Worm (Caenorhabditis elegans) whole organism, L3 larva: ENCODE data around the gene F58A4.6.

Source experiments
- ama-1 ChIP-seq: fragments of 150-350 bp; optimal IDR thresholded peaks from 2 replicates; lab custom pipeline; 2018
- ceh-9 ChIP-seq: sonication (generic microtip); optimal IDR thresholded peaks from 2 replicates; lab custom pipeline; 2018; ENCODE audit warnings: missing biosample characterization, missing genetic modification characterization
- daf-12 ChIP-seq: fragments of 150-350 bp; optimal IDR thresholded peaks from 2 replicates; lab custom pipeline; 2014; ENCODE audit warnings: missing biosample characterization, missing genetic modification reagents, missing genetic modification characterization
- elt-1 ChIP-seq: fragments of 150-350 bp; optimal IDR thresholded peaks from 2 replicates; lab custom pipeline; 2014; ENCODE audit warnings: missing biosample characterization, missing genetic modification characterization
- fkh-10 ChIP-seq: sonication (generic microtip); optimal IDR thresholded peaks from 2 replicates; lab custom pipeline; 2017; ENCODE audit warnings: missing biosample characterization, missing genetic modification reagents, missing genetic modification characterization
- lin-15B ChIP-seq: fragments of 150-350 bp; optimal IDR thresholded peaks from 2 replicates; lab custom pipeline; 2014; ENCODE audit warnings: missing biosample characterization, missing genetic modification characterization
- nhr-11 ChIP-seq: fragments of 150-350 bp; optimal IDR thresholded peaks from 2 replicates; lab custom pipeline; 2014; ENCODE audit warnings: missing biosample characterization, missing genetic modification characterization
- pha-4 ChIP-seq: fragments of 150-350 bp; optimal IDR thresholded peaks from 2 replicates; lab custom pipeline; 2014; ENCODE audit warnings: missing biosample characterization, missing genetic modification reagents, missing genetic modification characterization
- pqm-1 ChIP-seq: fragments of 150-350 bp; optimal IDR thresholded peaks from 2 replicates; lab custom pipeline; 2017; ENCODE audit warnings: missing biosample characterization, missing genetic modification characterization, inconsistent platforms
- sea-2 ChIP-seq: fragments of 150-350 bp; sonication (generic microtip); optimal IDR thresholded peaks from 4 replicates; lab custom pipeline; 2014; ENCODE audit warnings: missing biosample characterization, missing genetic modification reagents, missing genetic modification characterization

DNA sequence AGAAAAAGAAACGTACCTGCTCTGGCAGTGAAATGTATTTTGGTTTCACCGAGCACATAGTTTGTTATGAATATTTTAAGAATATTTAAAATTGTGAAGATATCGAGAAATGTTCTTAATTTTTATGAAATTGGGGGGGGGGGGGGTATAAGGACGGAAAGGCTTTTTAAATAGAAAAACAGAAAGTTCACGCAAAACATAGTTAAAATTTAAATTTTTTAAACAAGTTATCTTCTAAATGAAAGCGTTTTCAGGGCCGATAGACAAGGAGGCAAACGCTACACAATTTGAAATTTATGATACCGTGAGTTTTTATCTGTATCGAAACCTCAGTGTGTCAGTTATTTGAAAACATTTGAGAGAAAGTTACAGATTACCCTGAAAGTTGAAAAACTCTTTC lies 41.5 kb downstream of the F58A4.6 start, which contains the start of gene C15H7.4:
- TF ChIP-seq lin-15B (tag; lab: Kevin White, UChicago) (no peak), pha-4 (tag; lab: Kevin White, UChicago) (no peak), daf-12 (tag; lab: Kevin White, UChicago) (no peak), nhr-11 (tag; lab: Kevin White, UChicago) (no peak), elt-1 (no peak), ama-1 (lab: Kevin White, UChicago) (no peak), sea-2 (GFP tag; lab: Kevin White, UChicago) (no peak), fkh-10 (no peak), pqm-1 (tag; lab: Kevin White, UChicago) (no peak), ceh-9 (tag; lab: Kevin White, UChicago) (no peak)
